Worm (Caenorhabditis elegans) whole organism, L3 larva: ENCODE measurements around the gene C01G10.1.

Source experiments
- aly-2 ChIP-seq: fragments of 150-350 bp; optimal IDR thresholded peaks from 2 replicates; lab custom pipeline; 2014; ENCODE audit warnings: missing biosample characterization, missing genetic modification characterization
- ceh-16 ChIP-seq: sonication (generic microtip); optimal IDR thresholded peaks from 2 replicates; lab custom pipeline; 2017; ENCODE audit warnings: missing biosample characterization, missing genetic modification characterization
- ceh-82 ChIP-seq: fragments of 150-350 bp; optimal IDR thresholded peaks from 2 replicates; lab custom pipeline; 2014; ENCODE audit warnings: missing biosample characterization, missing genetic modification characterization
- fkh-2 ChIP-seq: fragments of 150-350 bp; optimal IDR thresholded peaks from 2 replicates; lab custom pipeline; 2014; ENCODE audit warnings: missing biosample characterization, missing genetic modification reagents, missing genetic modification characterization
- fos-1 ChIP-seq: fragments of 150-350 bp; optimal IDR thresholded peaks from 2 replicates; lab custom pipeline; 2014; ENCODE audit warnings: missing biosample characterization, missing genetic modification characterization
- jun-1 ChIP-seq: fragments of 150-350 bp; optimal IDR thresholded peaks from 2 replicates; lab custom pipeline; 2014; ENCODE audit warnings: missing biosample characterization, missing genetic modification reagents, missing genetic modification characterization
- pha-4 ChIP-seq: fragments of 150-350 bp; optimal IDR thresholded peaks from 2 replicates; lab custom pipeline; 2014; ENCODE audit warnings: missing biosample characterization, missing genetic modification reagents, missing genetic modification characterization
- tbx-2 ChIP-seq: sonication (generic microtip); optimal IDR thresholded peaks from 2 replicates; lab custom pipeline; 2016; ENCODE audit warnings: mild to moderate bottlenecking, missing genetic modification characterization, missing compliant biosample characterization
- ztf-4 ChIP-seq: fragments of 150-350 bp; optimal IDR thresholded peaks from 2 replicates; lab custom pipeline; 2014; ENCODE audit warnings: missing biosample characterization, missing genetic modification characterization

The C01G10.1 gene

DNA sequence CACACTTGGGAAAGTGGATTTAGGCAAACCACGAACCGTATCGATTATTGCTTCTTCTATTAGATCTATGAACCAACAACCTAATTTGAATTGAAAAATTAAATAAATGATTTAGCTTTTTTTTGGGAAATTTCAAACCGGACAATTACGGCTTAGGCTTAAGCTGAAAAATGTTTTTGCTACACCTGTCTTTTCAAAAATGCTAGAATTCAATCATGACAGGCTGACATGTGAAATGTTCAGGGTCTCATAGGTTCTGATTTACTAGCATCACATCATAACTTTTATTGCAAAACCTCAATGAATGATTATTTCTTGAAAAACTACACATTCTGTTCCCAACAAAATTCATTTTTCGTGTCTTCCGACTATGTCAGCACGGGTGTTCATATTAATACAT lies 53.7 kb downstream of the C01G10.1 start, which contains the start of gene srh-55:
TSS of gene srh-55 (plus strand) at position 301 of the 400 bp plus-strand sequence.
- TF ChIP-seq ceh-16 (tag; lab: Kevin White, UChicago) = no peak
- TF ChIP-seq fos-1 (tag; lab: Kevin White, UChicago) = no peak
- no peak for TF ChIP-seq jun-1 (tag; lab: Kevin White, UChicago)
- TF ChIP-seq tbx-2 (tag; lab: Kevin White, UChicago) = no peak
- no peak for TF ChIP-seq pha-4 (tag; lab: Kevin White, UChicago)
- no peak for TF ChIP-seq fkh-2 (tag; lab: Kevin White, UChicago)
- TF ChIP-seq ceh-82 (tag; lab: Kevin White, UChicago) = no peak
- no peak for TF ChIP-seq aly-2 (tag; lab: Kevin White, UChicago)
- TF ChIP-seq ztf-4 (tag; lab: Kevin White, UChicago) = no peak
